Worm (Caenorhabditis elegans) whole organism, mixed stage, embryonic: ENCODE measurements around the gene Y57G11B.8.

Experiments
- lin-13 ChIP-seq: fragments of 150-350 bp; optimal IDR thresholded peaks from 2 replicates; lab custom pipeline; 2014; ENCODE audit warnings: missing biosample characterization, missing genetic modification characterization
- lsy-2 ChIP-seq: fragments of 150-350 bp; optimal IDR thresholded peaks from 2 replicates; lab custom pipeline; 2014; ENCODE audit warnings: missing biosample characterization, missing genetic modification characterization
- mep-1 ChIP-seq: fragments of 150-350 bp; optimal IDR thresholded peaks from 2 replicates; lab custom pipeline; 2017; ENCODE audit warnings: missing biosample characterization, missing genetic modification reagents, missing genetic modification characterization, inconsistent platforms
- nhr-28 ChIP-seq: fragments of 150-350 bp; optimal IDR thresholded peaks from 2 replicates; lab custom pipeline; 2014; ENCODE audit warnings: missing biosample characterization, missing genetic modification characterization
- nhr-76 ChIP-seq: sonication (generic microtip); optimal IDR thresholded peaks from 2 replicates; lab custom pipeline; 2017; ENCODE audit warnings: missing biosample characterization, missing genetic modification characterization
- unc-120 ChIP-seq: sonication (generic microtip); optimal IDR thresholded peaks from 2 replicates; lab custom pipeline; 2017; ENCODE audit warnings: missing genetic modification characterization, missing compliant biosample characterization; ENCODE audit not compliant: poor library complexity, severe bottlenecking
- unc-39 ChIP-seq: fragments of 150-350 bp; optimal IDR thresholded peaks from 2 replicates; lab custom pipeline; 2014; ENCODE audit warnings: missing biosample characterization, missing genetic modification characterization
- unc-62 ChIP-seq: fragments of 150-350 bp; optimal IDR thresholded peaks from 2 replicates; lab custom pipeline; 2014; ENCODE audit warnings: missing biosample characterization, missing genetic modification reagents, missing genetic modification characterization
- ztf-11 ChIP-seq: fragments of 150-350 bp; optimal IDR thresholded peaks from 2 replicates; lab custom pipeline; 2014; ENCODE audit warnings: missing biosample characterization, missing genetic modification characterization

DNA sequence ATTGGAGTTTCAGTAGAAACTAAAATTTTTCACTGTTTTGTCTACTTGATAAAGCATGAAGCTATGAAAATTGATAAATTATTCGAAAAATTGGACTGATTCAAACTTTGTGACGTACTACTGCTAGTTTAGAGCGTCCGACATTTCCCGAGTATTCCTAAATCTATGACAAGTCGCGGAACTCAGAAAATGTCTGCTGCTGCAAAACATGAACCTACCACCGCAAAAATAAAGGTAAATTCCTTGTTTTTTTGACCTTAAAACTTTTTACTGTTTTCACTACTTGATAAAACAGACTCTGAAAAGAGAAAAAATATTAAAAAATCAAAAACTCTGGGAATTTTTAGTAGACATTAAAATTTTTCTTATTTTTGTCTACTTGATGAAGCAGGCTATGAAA lies 8.3 kb upstream of the Y57G11B.8 start:
- TF ChIP-seq lsy-2 (tag; lab: Kevin White, UChicago) (no peak), nhr-28 (tag; lab: Kevin White, UChicago) (no peak), lin-13 (tag; lab: Kevin White, UChicago) (no peak), ztf-11 (tag; lab: Kevin White, UChicago) (no peak), unc-39 (tag; lab: Kevin White, UChicago) (no peak), unc-62 (GFP tag; lab: Kevin White, UChicago) (no peak), nhr-76 (no peak), mep-1 (tag; lab: Kevin White, UChicago) (no peak), unc-120 (no peak)
